Worm (Caenorhabditis elegans) whole organism, L4 larva: ENCODE data around the gene cpr-9.

Experiments
- mdl-1 ChIP-seq, 2 experiments: fragments of 150-350 bp in 1 of 2; sonication (generic microtip) in 1 of 2; optimal IDR thresholded peaks; 2 replicates each; lab custom pipeline; 2014 to 2017; ENCODE audit warnings: missing biosample characterization in 2 of 2, missing genetic modification characterization in 2 of 2
- nhr-237 ChIP-seq: sonication (generic microtip); optimal IDR thresholded peaks from 2 replicates; lab custom pipeline; 2017; ENCODE audit warnings: missing biosample characterization, missing genetic modification characterization
- nhr-28 ChIP-seq: fragments of 150-350 bp; optimal IDR thresholded peaks from 2 replicates; lab custom pipeline; 2014; ENCODE audit warnings: missing biosample characterization, missing genetic modification characterization

DNA sequence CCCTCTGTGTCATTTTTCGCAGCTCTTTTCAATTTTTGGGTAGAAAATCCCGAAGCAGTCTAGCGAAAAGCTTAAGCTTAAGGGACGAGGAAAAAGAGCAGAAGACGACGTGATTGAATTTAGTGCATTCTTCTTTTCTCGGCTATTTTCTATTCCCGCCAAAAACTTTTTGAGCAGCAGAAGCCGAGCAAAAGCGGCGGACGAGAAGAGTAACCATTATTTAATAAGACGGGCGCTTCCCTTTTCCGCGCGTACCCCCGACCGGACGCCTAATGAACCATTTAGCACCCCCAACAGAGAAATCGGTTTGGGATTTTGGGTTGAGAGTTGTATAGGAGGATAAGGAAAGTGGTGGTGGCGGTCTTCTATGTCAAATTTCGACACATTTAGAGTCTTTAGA is 49.2 kb upstream of the cpr-9 start:
- TF ChIP-seq nhr-28 (no peak), mdl-1 (tag; optimal IDR thresholded peaks at IDR 0.05; lab: Kevin White, UChicago) (no peak), nhr-237 (tag; lab: Kevin White, UChicago) (no peak)
